Worm (Caenorhabditis elegans) whole organism, L4/young adult: ENCODE measurements around the gene deb-1.

Experiments
- W03F9.2 ChIP-seq: fragments of 150-350 bp; optimal IDR thresholded peaks from 2 replicates; lab custom pipeline; 2014; ENCODE audit warnings: missing biosample characterization, missing genetic modification characterization
- dao-5 ChIP-seq: sonication (generic microtip); optimal IDR thresholded peaks from 2 replicates; lab custom pipeline; 2016; ENCODE audit warnings: missing genotype, missing genetic modification characterization, moderate library complexity, missing compliant biosample characterization
- him-1 ChIP-seq: sonication (generic microtip); optimal IDR thresholded peaks from 2 replicates; lab custom pipeline; 2016; ENCODE audit warnings: missing genotype, missing genetic modification reagents, missing genetic modification characterization, missing compliant biosample characterization

DNA sequence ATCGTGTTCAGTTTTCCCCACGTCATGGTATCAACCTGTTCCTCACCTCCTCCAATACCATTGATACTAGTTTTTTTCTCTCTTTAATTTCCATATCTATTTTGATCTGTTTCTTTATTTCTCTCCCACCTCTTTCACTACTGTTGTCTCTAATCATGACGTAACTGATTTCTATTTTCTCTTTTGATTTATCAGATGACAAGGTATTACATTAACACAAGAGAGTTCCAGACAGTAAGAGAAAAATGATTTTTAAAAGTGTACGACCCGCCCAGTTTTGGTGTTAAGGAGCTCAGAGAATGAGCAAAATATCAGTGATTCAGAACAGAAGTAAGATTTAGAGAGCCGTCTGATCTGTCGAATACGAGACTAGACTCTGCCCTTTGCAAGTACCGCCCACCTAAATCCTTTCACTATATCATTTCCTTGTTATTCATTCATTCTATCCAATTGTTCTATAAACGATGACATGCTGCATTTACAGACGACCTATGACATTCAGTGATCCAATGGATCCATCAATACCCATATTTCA, 44.3 kb downstream of the deb-1 start, which contains the start of gene nhr-105:
- TF ChIP-seq W03F9.2 (tag; lab: Kevin White, UChicago) (no peak), him-1 (tag; lab: Kevin White, UChicago) (no peak), dao-5 (tag; lab: Kevin White, UChicago) (no peak)
